Fruit fly (Drosophila melanogaster) whole organism, adult: ENCODE measurements around the gene C15.

ENCODE experiments used
- CG11617 ChIP-seq: fragments of 200-800 bp; sonication (Bioruptor generic); optimal IDR thresholded peaks from 2 replicates; lab custom pipeline; 2017; ENCODE audit warnings: mild to moderate bottlenecking, missing biosample characterization, missing genetic modification reagents, missing genetic modification characterization
- CG12768 ChIP-seq: fragments of 200-800 bp; sonication (Bioruptor generic); optimal IDR thresholded peaks from 2 replicates; lab custom pipeline; 2017; ENCODE audit warnings: missing biosample characterization, missing genetic modification characterization, mild to moderate bottlenecking, moderate library complexity, missing genetic modification reagents
- CG14711 ChIP-seq: fragments of 200-800 bp; sonication (Bioruptor generic); optimal IDR thresholded peaks from 2 replicates; lab custom pipeline; 2018; ENCODE audit warnings: missing biosample characterization, mild to moderate bottlenecking, missing genetic modification characterization, moderate library complexity
- CG1620 ChIP-seq: fragments of 200-800 bp; sonication (Bioruptor generic); optimal IDR thresholded peaks from 2 replicates; lab custom pipeline; 2016; ENCODE audit warnings: missing biosample characterization, missing genetic modification characterization
- CG33017 ChIP-seq: fragments of 200-800 bp; sonication (Bioruptor generic); optimal IDR thresholded peaks from 2 replicates; lab custom pipeline; 2018; ENCODE audit warnings: missing biosample characterization, mild to moderate bottlenecking, missing genetic modification characterization, moderate library complexity
- CG5204 ChIP-seq: fragments of 200-800 bp; sonication (Bioruptor generic); optimal IDR thresholded peaks from 2 replicates; lab custom pipeline; 2016; ENCODE audit warnings: missing biosample characterization, missing genetic modification characterization
- CG7045 ChIP-seq: fragments of 200-800 bp; sonication (Bioruptor generic); optimal IDR thresholded peaks from 2 replicates; lab custom pipeline; 2017; ENCODE audit warnings: missing biosample characterization, mild to moderate bottlenecking, missing genetic modification characterization
- CG7101 ChIP-seq: fragments of 200-800 bp; sonication (Bioruptor generic); optimal IDR thresholded peaks from 2 replicates; lab custom pipeline; 2018; ENCODE audit warnings: missing biosample characterization, mild to moderate bottlenecking, missing genetic modification characterization, moderate library complexity
- Clk ChIP-seq: fragments of 200-800 bp; sonication (Bioruptor generic); optimal IDR thresholded peaks from 2 replicates; lab custom pipeline; 2017; ENCODE audit warnings: missing biosample characterization, missing genetic modification characterization
- Crg-1 ChIP-seq: fragments of 200-800 bp; sonication (Bioruptor generic); optimal IDR thresholded peaks from 2 replicates; lab custom pipeline; 2016; ENCODE audit warnings: missing biosample characterization, missing genetic modification characterization
- Hr96 ChIP-seq: fragments of 200-800 bp; sonication (Bioruptor generic); optimal IDR thresholded peaks from 2 replicates; lab custom pipeline; 2016; ENCODE audit warnings: missing biosample characterization, missing genetic modification characterization
- Mnt ChIP-seq: fragments of 200-800 bp; sonication (Bioruptor generic); optimal IDR thresholded peaks from 2 replicates; lab custom pipeline; 2016; ENCODE audit warnings: missing biosample characterization, mild to moderate bottlenecking, missing genetic modification characterization
- bab1 ChIP-seq: fragments of 200-800 bp; sonication (Bioruptor generic); optimal IDR thresholded peaks from 3 replicates; lab custom pipeline; 2019; ENCODE audit warnings: missing biosample characterization, mild to moderate bottlenecking, missing genetic modification characterization, moderate library complexity
- cic ChIP-seq: fragments of 200-800 bp; sonication (Bioruptor generic); optimal IDR thresholded peaks from 2 replicates; lab custom pipeline; 2017; ENCODE audit warnings: missing biosample characterization, mild to moderate bottlenecking, missing genetic modification characterization, moderate library complexity
- cnc ChIP-seq, 2 experiments: fragments of >200 bp; optimal IDR thresholded peaks; 2 replicates each; lab custom pipeline; 2017
- kay ChIP-seq: fragments of 200-800 bp; sonication (Bioruptor generic); peaks from one replicate; lab custom pipeline; 2016; ENCODE audit warnings: missing biosample characterization, missing genetic modification characterization, borderline replicate concordance
- ovo ChIP-seq: fragments of 200-800 bp; sonication (Bioruptor generic); optimal IDR thresholded peaks from 2 replicates; lab custom pipeline; 2016; ENCODE audit warnings: missing biosample characterization, missing genetic modification characterization
- pad ChIP-seq: fragments of 200-800 bp; sonication (Bioruptor generic); optimal IDR thresholded peaks from 3 replicates; lab custom pipeline; 2017; ENCODE audit warnings: missing biosample characterization, missing genetic modification characterization, mild to moderate bottlenecking, moderate library complexity, missing genetic modification reagents
- tj ChIP-seq: fragments of 200-800 bp; sonication (Bioruptor generic); optimal IDR thresholded peaks from 3 replicates; lab custom pipeline; 2017; ENCODE audit warnings: missing biosample characterization, mild to moderate bottlenecking, missing genetic modification characterization, moderate library complexity
- toe ChIP-seq: fragments of 200-800 bp; sonication (Bioruptor generic); optimal IDR thresholded peaks from 2 replicates; lab custom pipeline; 2016; ENCODE audit warnings: missing biosample characterization, missing genetic modification characterization

The C15 gene

DNA sequence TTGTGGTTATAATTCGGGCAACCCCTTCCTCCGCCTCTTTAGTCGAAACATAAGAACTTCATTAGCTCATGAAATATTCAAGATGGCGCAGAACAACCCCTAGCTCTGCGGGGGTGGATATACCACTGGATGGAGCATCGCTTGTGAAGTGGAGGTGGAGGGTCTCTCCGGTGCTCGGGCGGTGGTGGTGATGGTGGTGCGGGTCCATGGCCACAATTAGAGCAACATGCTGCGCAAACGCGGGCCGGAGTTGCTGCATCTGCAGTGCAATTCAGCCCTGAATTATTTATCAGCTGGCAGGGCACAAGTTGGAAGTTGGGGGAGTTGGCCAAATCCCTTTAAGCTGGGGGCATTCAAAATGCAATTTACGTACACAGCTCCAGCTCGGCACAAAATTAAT, 11.2 kb downstream of the C15 start:
- TF ChIP-seq cnc (optimal IDR thresholded peaks at IDR 0.05; lab: Kevin White, UChicago) (no peak), CG7045 (no peak), CG7101 (no peak), pad (GFP tag; lab: Kevin White, UChicago) (no peak), CG12768 (GFP tag; lab: Kevin White, UChicago) (no peak), toe (GFP tag; lab: Kevin White, UChicago) (no peak), kay (GFP tag; lab: Kevin White, UChicago) (no peak), bab1 (GFP tag; lab: Kevin White, UChicago) (no peak), CG11617 (GFP tag; lab: Kevin White, UChicago) (no peak), Clk (GFP tag; lab: Kevin White, UChicago) (no peak), Hr96 (no peak), CG1620 (GFP tag; lab: Kevin White, UChicago) (no peak), CG33017 (tag; lab: Kevin White, UChicago) (no peak), CG14711 (no peak), CG5204 (GFP tag; lab: Kevin White, UChicago) (no peak)

DNA sequence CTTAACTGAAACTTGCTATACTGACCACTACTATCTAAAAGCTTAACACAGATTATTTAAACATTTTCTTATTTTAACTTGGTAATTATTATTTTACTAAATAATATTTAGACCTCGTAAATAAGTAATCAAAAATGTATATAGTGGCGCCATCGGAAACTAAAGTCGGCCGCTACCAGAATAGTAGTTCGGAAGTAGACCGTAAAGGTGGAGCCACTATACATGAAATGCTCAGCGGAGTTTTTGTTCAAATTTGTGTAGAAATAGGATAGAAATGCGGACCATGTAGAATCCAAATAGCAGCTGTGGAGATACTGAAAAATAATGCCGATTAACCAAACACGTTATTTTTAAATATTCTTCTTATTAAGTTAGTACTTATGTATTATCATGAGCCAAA, 20.4 kb downstream of the C15 start:
- TF ChIP-seq Hr96 (peak; percentile 97), kay (GFP tag; lab: Kevin White, UChicago) (no peak), CG12768 (GFP tag; lab: Kevin White, UChicago) (peak; percentile 86), Clk (GFP tag; lab: Kevin White, UChicago) (peak; percentile 87), pad (GFP tag; lab: Kevin White, UChicago) (peak; percentile 88), bab1 (GFP tag; lab: Kevin White, UChicago) (peak; percentile 94), ovo (GFP tag; lab: Kevin White, UChicago) (peak; percentile 97), CG33017 (tag; lab: Kevin White, UChicago) (peak; percentile 75), cic (GFP tag; lab: Kevin White, UChicago) (peak; percentile 25), CG7045 (peak; percentile 96), CG7101 (peak; percentile 95), toe (GFP tag; lab: Kevin White, UChicago) (peak; percentile 95), CG5204 (GFP tag; lab: Kevin White, UChicago) (peak; percentile 92), tj (GFP tag; lab: Kevin White, UChicago) (peak; percentile 71), CG1620 (GFP tag; lab: Kevin White, UChicago) (peak; percentile 98), Crg-1 (peak; percentile 96), CG11617 (GFP tag; lab: Kevin White, UChicago) (peak; percentile 87), CG14711 (peak; percentile 83), cnc (optimal IDR thresholded peaks at IDR 0.05; lab: Kevin White, UChicago) (no peak), Mnt (GFP tag; lab: Kevin White, UChicago) (peak; percentile 89)

DNA sequence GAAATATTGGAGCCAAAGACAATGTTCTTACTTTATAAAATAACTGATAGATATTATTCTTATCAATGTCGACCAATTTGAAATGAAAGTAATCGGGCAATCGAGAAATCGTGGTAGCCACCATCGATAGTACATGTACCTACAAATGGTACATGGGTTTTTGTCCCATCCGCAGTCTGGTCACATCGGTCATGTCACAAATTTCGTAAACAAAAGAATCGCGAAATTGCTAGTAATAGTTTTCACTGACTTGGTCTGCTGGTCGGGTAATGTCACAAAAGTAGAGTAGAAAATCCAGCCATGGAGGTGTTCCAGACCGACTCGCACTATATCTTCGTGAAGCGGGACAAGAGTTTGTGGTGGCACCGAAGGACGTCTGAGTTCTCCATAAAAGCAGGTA, 21.0 kb downstream of the C15 start, which contains the start of gene sp3:
Gene sp3, plus strand, starts transcription at position 173 of the 400 bp plus-strand sequence.
- TF ChIP-seq Hr96 (no peak), CG14711 (no peak), ovo (GFP tag; lab: Kevin White, UChicago) (no peak), CG7045 (no peak), Mnt (GFP tag; lab: Kevin White, UChicago) (no peak), CG7101 (no peak), CG5204 (GFP tag; lab: Kevin White, UChicago) (no peak), kay (GFP tag; lab: Kevin White, UChicago) (no peak), Crg-1 (no peak), CG1620 (GFP tag; lab: Kevin White, UChicago) (no peak), cic (GFP tag; lab: Kevin White, UChicago) (no peak), tj (GFP tag; lab: Kevin White, UChicago) (no peak), toe (GFP tag; lab: Kevin White, UChicago) (no peak), CG33017 (tag; lab: Kevin White, UChicago) (no peak), CG11617 (GFP tag; lab: Kevin White, UChicago) (no peak), CG12768 (GFP tag; lab: Kevin White, UChicago) (no peak), cnc (optimal IDR thresholded peaks at IDR 0.05; lab: Kevin White, UChicago) (no peak), Clk (GFP tag; lab: Kevin White, UChicago) (no peak), bab1 (GFP tag; lab: Kevin White, UChicago) (no peak)

DNA sequence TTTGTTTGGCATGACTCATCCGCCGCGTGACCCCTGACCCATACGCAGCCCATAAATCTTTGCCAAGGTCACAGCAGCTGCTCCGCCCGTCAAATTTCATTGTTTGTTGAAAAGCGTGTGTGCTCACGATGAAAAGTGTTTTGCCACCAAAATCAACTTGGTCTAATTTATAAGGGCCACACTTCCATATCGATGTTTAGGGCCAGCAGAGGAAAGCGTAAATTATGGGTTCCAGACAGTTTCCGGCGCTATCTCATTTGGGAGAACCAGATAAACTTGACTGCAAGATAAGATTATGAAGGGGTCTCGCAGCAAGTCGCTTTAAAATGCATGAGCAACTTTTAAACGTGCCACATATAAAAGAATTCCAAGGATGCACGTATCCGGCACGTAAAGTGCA, 22.0 kb downstream of the C15 start:
- TF ChIP-seq CG1620 (GFP tag; lab: Kevin White, UChicago) (no peak), toe (GFP tag; lab: Kevin White, UChicago) (no peak), Mnt (GFP tag; lab: Kevin White, UChicago) (no peak), Crg-1 (no peak), CG12768 (GFP tag; lab: Kevin White, UChicago) (no peak), Hr96 (no peak), tj (GFP tag; lab: Kevin White, UChicago) (no peak), CG14711 (no peak), cnc (optimal IDR thresholded peaks at IDR 0.05; lab: Kevin White, UChicago) (no peak), CG11617 (GFP tag; lab: Kevin White, UChicago) (no peak), CG7045 (no peak), CG33017 (tag; lab: Kevin White, UChicago) (no peak), kay (GFP tag; lab: Kevin White, UChicago) (no peak), CG5204 (GFP tag; lab: Kevin White, UChicago) (no peak)

DNA sequence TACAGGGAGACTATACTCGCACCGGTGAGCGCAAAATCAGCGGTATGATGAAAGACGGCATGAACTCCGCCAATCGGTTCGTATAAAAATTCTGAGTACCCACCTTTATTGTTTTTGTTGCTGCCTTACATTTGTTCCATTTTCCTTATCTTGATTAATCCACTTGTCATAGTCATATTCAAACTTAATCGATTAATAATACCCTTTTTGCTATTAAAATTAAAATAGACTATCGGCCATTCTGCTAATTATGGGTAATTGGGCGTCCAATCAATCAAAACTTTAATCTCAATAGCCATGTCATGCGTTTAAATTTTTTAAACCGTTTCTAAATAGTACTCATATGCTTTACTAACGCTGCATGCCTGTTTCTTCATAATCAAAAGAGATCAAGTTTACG, 24.8 kb downstream of the C15 start:
- no peak for TF ChIP-seq pad (GFP tag; lab: Kevin White, UChicago)

DNA sequence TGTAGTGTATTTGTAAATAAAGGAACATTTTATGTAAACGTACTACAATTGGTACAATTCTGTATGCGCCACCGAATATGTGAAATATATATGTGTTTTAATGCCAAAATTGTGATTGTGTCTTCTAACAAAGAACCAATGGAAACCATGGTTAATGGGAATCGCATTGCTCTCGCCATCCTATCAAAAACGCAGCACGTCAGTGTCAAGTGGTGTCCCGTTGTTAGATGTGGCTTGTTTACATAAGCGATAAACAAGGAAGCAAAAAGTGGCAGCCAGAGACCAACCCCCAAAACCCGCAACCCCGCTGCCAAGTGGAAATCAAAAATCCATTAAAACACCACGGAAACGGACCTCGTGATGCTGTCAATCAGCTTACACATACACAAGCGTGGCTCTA, 28.7 kb downstream of the C15 start:
- TF ChIP-seq cnc (optimal IDR thresholded peaks at IDR 0.05; lab: Kevin White, UChicago): no peak
- no peak for TF ChIP-seq CG14711
- no peak for TF ChIP-seq CG5204 (GFP tag; lab: Kevin White, UChicago)
- TF ChIP-seq Hr96: no peak
- no peak for TF ChIP-seq toe (GFP tag; lab: Kevin White, UChicago)
- no peak for TF ChIP-seq Mnt (GFP tag; lab: Kevin White, UChicago)
- no peak for TF ChIP-seq Crg-1
- no peak for TF ChIP-seq CG33017 (tag; lab: Kevin White, UChicago)
- TF ChIP-seq CG11617 (GFP tag; lab: Kevin White, UChicago): no peak
- TF ChIP-seq pad (GFP tag; lab: Kevin White, UChicago): no peak
- TF ChIP-seq tj (GFP tag; lab: Kevin White, UChicago): no peak
- TF ChIP-seq CG7045: no peak
- no peak for TF ChIP-seq Clk (GFP tag; lab: Kevin White, UChicago)
- TF ChIP-seq CG12768 (GFP tag; lab: Kevin White, UChicago): no peak
- TF ChIP-seq cic (GFP tag; lab: Kevin White, UChicago): no peak
